Worm (Caenorhabditis elegans) whole organism, L2 larva: ENCODE data around the gene unc-61.

Experiments used
- F13H6.1 ChIP-seq: sonication (generic microtip); optimal IDR thresholded peaks from 2 replicates; lab custom pipeline; 2016; ENCODE audit warnings: missing genetic modification characterization, missing compliant biosample characterization
- fos-1 ChIP-seq: fragments of 150-350 bp; optimal IDR thresholded peaks from 2 replicates; lab custom pipeline; 2014; ENCODE audit warnings: missing biosample characterization, missing genetic modification characterization
- mab-5 ChIP-seq: fragments of 150-350 bp; optimal IDR thresholded peaks from 2 replicates; lab custom pipeline; 2014; ENCODE audit warnings: missing biosample characterization, missing genetic modification characterization
- skn-1 ChIP-seq: sonication (generic microtip); optimal IDR thresholded peaks from 2 replicates; lab custom pipeline; 2017; ENCODE audit warnings: missing biosample characterization, missing genetic modification characterization
- zag-1 ChIP-seq: fragments of 150-350 bp; optimal IDR thresholded peaks from 2 replicates; lab custom pipeline; 2014; ENCODE audit warnings: missing biosample characterization, missing genetic modification characterization

- no peak for TF ChIP-seq mab-5
- TF ChIP-seq fos-1 (tag; lab: Kevin White, UChicago): no peak
- no peak for TF ChIP-seq F13H6.1 (tag; lab: Kevin White, UChicago)
- TF ChIP-seq skn-1 (tag; lab: Kevin White, UChicago): peak; percentile 21
- TF ChIP-seq zag-1 (tag; lab: Kevin White, UChicago): no peak
Observed at ce11 chrV:14687106-14687964, 46.7 kb downstream of the unc-61 start.
